Worm (Caenorhabditis elegans) whole organism, L1 larva: Measurements from ENCODE around the gene gtl-1.

ENCODE experiments used
- C04F5.9 ChIP-seq: sonication (generic microtip); optimal IDR thresholded peaks from 2 replicates; lab custom pipeline; 2016; ENCODE audit warnings: missing genetic modification characterization, missing compliant biosample characterization
- C16A3.4 ChIP-seq: fragments of 150-350 bp; optimal IDR thresholded peaks from 2 replicates; lab custom pipeline; 2014; ENCODE audit warnings: missing biosample characterization, missing genetic modification characterization
- C34B4.2 ChIP-seq: sonication (generic microtip); optimal IDR thresholded peaks from 2 replicates; lab custom pipeline; 2017; ENCODE audit warnings: mild to moderate bottlenecking, missing genetic modification characterization, missing compliant biosample characterization
- Y116A8C.19 ChIP-seq: sonication (generic microtip); optimal IDR thresholded peaks from 2 replicates; lab custom pipeline; 2016; ENCODE audit warnings: missing compliant biosample characterization, missing genetic modification characterization, borderline replicate concordance
- aly-2 ChIP-seq: fragments of 150-350 bp; optimal IDR thresholded peaks from 2 replicates; lab custom pipeline; 2014; ENCODE audit warnings: missing biosample characterization, missing genetic modification characterization
- ama-1 ChIP-seq: fragments of 150-350 bp; optimal IDR thresholded peaks from 2 replicates; lab custom pipeline; 2014
- ceh-82 ChIP-seq, 3 experiments: fragments of 150-350 bp in 1 of 3; sonication (generic microtip) in 2 of 3; optimal IDR thresholded peaks; 2 replicates each; lab custom pipeline; 2014 to 2017; ENCODE audit warnings: missing biosample characterization in 3 of 3, missing genetic modification characterization in 3 of 3
- ces-1 ChIP-seq: fragments of 150-350 bp; optimal IDR thresholded peaks from 2 replicates; lab custom pipeline; 2014; ENCODE audit warnings: missing biosample characterization, missing genetic modification reagents, missing genetic modification characterization
- efl-3 ChIP-seq: fragments of 200-800 bp; sonication (Bioruptor generic); optimal IDR thresholded peaks from 2 replicates; lab custom pipeline; 2018; ENCODE audit warnings: mild to moderate bottlenecking, missing genetic modification characterization, missing compliant biosample characterization
- egl-13 ChIP-seq: sonication (generic microtip); optimal IDR thresholded peaks from 2 replicates; lab custom pipeline; 2016; ENCODE audit warnings: missing genotype, missing genetic modification reagents, missing genetic modification characterization, missing compliant biosample characterization
- ets-5 ChIP-seq: fragments of 200-800 bp; sonication (Bioruptor generic); IDR thresholded peaks from 2 replicates; pipeline ENCODE4 v1.3.6; 2022; ENCODE audit warnings: missing genetic modification characterization, missing compliant biosample characterization
- fos-1 ChIP-seq: fragments of 150-350 bp; optimal IDR thresholded peaks from 2 replicates; lab custom pipeline; 2014; ENCODE audit warnings: missing biosample characterization, missing genetic modification characterization
- hlh-4 ChIP-seq: sonication (generic microtip); optimal IDR thresholded peaks from 2 replicates; lab custom pipeline; 2016; ENCODE audit warnings: mild to moderate bottlenecking, missing genetic modification characterization, missing compliant biosample characterization
- lin-14 ChIP-seq: fragments of 200-800 bp; sonication (Bioruptor generic); optimal IDR thresholded peaks from 2 replicates; lab custom pipeline; 2018; ENCODE audit warnings: mild to moderate bottlenecking, missing genetic modification characterization, moderate library complexity, missing compliant biosample characterization
- lin-15B ChIP-seq: fragments of 150-350 bp; sonication (generic microtip); optimal IDR thresholded peaks from 3 replicates; lab custom pipeline; 2014; ENCODE audit warnings: missing biosample characterization, missing genetic modification characterization
- lin-35 ChIP-seq, 2 experiments: fragments of 150-350 bp; optimal IDR thresholded peaks; 2 replicates each; lab custom pipeline; 2014; ENCODE audit warnings: missing biosample characterization in 2 of 2, missing genetic modification characterization in 2 of 2, missing genetic modification reagents in 2 of 2
- lin-39 ChIP-seq: fragments of 150-350 bp; optimal IDR thresholded peaks from 2 replicates; lab custom pipeline; 2014; ENCODE audit warnings: missing biosample characterization, missing genetic modification reagents, missing genetic modification characterization
- lir-3 ChIP-seq: sonication (generic microtip); optimal IDR thresholded peaks from 2 replicates; lab custom pipeline; 2016; ENCODE audit warnings: mild to moderate bottlenecking, missing genetic modification characterization, moderate library complexity, missing compliant biosample characterization; ENCODE audit not compliant: poor library complexity
- lsy-2 ChIP-seq, 2 experiments: fragments of 150-350 bp; optimal IDR thresholded peaks; 2 replicates each; lab custom pipeline; 2014; ENCODE audit warnings: missing biosample characterization in 2 of 2, missing genetic modification characterization in 2 of 2
- mab-9 ChIP-seq: fragments of 200-800 bp; sonication (Bioruptor generic); IDR thresholded peaks from 2 replicates; pipeline ENCODE4 v1.3.6; 2022; ENCODE audit warnings: missing genetic modification reagents, missing genetic modification characterization, missing compliant biosample characterization
- mep-1 ChIP-seq: fragments of 150-350 bp; optimal IDR thresholded peaks from 2 replicates; lab custom pipeline; 2014; ENCODE audit warnings: missing biosample characterization, missing genetic modification characterization
- nhr-11 ChIP-seq: fragments of 150-350 bp; optimal IDR thresholded peaks from 2 replicates; lab custom pipeline; 2014; ENCODE audit warnings: missing biosample characterization, missing genetic modification characterization
- nhr-19 ChIP-seq: fragments of 200-800 bp; sonication (Bioruptor generic); conservative IDR thresholded peaks from 2 replicates; pipeline ENCODE4 v1.3.6; 2022; ENCODE audit warnings: missing genetic modification characterization, missing compliant biosample characterization
- nhr-237 ChIP-seq: fragments of 150-350 bp; optimal IDR thresholded peaks from 2 replicates; lab custom pipeline; 2014; ENCODE audit warnings: missing biosample characterization, missing genetic modification characterization
- nhr-71 ChIP-seq: sonication (generic microtip); optimal IDR thresholded peaks from 2 replicates; lab custom pipeline; 2016; ENCODE audit warnings: mild to moderate bottlenecking, missing genetic modification characterization, moderate library complexity, missing compliant biosample characterization
- nhr-77 ChIP-seq: fragments of 150-350 bp; optimal IDR thresholded peaks from 2 replicates; lab custom pipeline; 2014; ENCODE audit warnings: missing biosample characterization, missing genetic modification characterization
- nhr-84 ChIP-seq: sonication (generic microtip); optimal IDR thresholded peaks from 2 replicates; lab custom pipeline; 2017; ENCODE audit warnings: missing biosample characterization, missing genetic modification characterization
- pag-3 ChIP-seq: sonication (generic microtip); optimal IDR thresholded peaks from 2 replicates; lab custom pipeline; 2017; ENCODE audit warnings: missing genetic modification characterization, mild to moderate bottlenecking, missing compliant biosample characterization, antibody characterized with exemption, borderline replicate concordance; ENCODE audit not compliant: insufficient read depth
- snu-23 ChIP-seq: sonication (generic microtip); optimal IDR thresholded peaks from 2 replicates; lab custom pipeline; 2016; ENCODE audit warnings: missing genetic modification characterization, missing compliant biosample characterization
- sox-4 ChIP-seq: sonication (generic microtip); optimal IDR thresholded peaks from 2 replicates; lab custom pipeline; 2016; ENCODE audit warnings: missing genetic modification characterization, missing compliant biosample characterization
- sup-37 ChIP-seq: fragments of 200-800 bp; sonication (Bioruptor generic); optimal IDR thresholded peaks from 2 replicates; lab custom pipeline; 2018; ENCODE audit warnings: mild to moderate bottlenecking, missing genetic modification characterization, missing compliant biosample characterization
- swsn-7 ChIP-seq: sonication (generic microtip); optimal IDR thresholded peaks from 2 replicates; lab custom pipeline; 2016; ENCODE audit warnings: missing genetic modification characterization, missing compliant biosample characterization
- tlp-1 ChIP-seq: fragments of 150-350 bp; optimal IDR thresholded peaks from 2 replicates; lab custom pipeline; 2014; ENCODE audit warnings: missing biosample characterization, missing genetic modification characterization
- unc-30 ChIP-seq: sonication (generic microtip); optimal IDR thresholded peaks from 2 replicates; lab custom pipeline; 2017; ENCODE audit warnings: missing biosample characterization, missing genetic modification characterization
- unc-62 ChIP-seq: fragments of 150-350 bp; optimal IDR thresholded peaks from 2 replicates; lab custom pipeline; 2014; ENCODE audit warnings: missing biosample characterization, missing genetic modification reagents, missing genetic modification characterization
- vab-15 ChIP-seq: sonication (generic microtip); optimal IDR thresholded peaks from 2 replicates; lab custom pipeline; 2017; ENCODE audit warnings: missing genotype, mild to moderate bottlenecking, missing genetic modification characterization, missing compliant biosample characterization
- ztf-11 ChIP-seq, 2 experiments: sonication (generic microtip); optimal IDR thresholded peaks; 2 replicates each; lab custom pipeline; 2016 to 2017; ENCODE audit warnings: missing genetic modification characterization in 2 of 2, missing biosample characterization in 1 of 2, missing compliant biosample characterization in 1 of 2
- ztf-4 ChIP-seq: fragments of 150-350 bp; optimal IDR thresholded peaks from 2 replicates; lab custom pipeline; 2014; ENCODE audit warnings: missing biosample characterization, missing genetic modification characterization

gtl-1 gene

ce11 chrIV:11298154-11299086, 39.1 kb upstream of the gtl-1 start, which contains the start of the genes B0035.15 and dnj-1 (continued):
- TF ChIP-seq snu-23 (GFP tag; lab: Kevin White, UChicago) (peak; percentile 30), egl-13 (no peak), C34B4.2 (tag; lab: Kevin White, UChicago) (no peak), ztf-4 (tag; lab: Kevin White, UChicago) (no peak), unc-30 (tag; lab: Kevin White, UChicago) (no peak), ztf-11 (tag; optimal IDR thresholded peaks at IDR 0.05; lab: Kevin White, UChicago) (no peak), ceh-82 (tag; optimal IDR thresholded peaks at IDR 0.05; lab: Kevin White, UChicago) (peak in 2 of 3 experiments; percentile 19 to 39), tlp-1 (no peak), lir-3 (no peak), nhr-237 (tag; lab: Kevin White, UChicago) (no peak), Y116A8C.19 (no peak), lin-39 (tag; lab: Kevin White, UChicago) (no peak), C04F5.9 (tag; lab: Kevin White, UChicago) (no peak), nhr-19 (GFP tag; lab: Robert Waterston, UW) (no peak), aly-2 (no peak), mab-9 (GFP tag; lab: Robert Waterston, UW) (no peak), ets-5 (GFP tag; lab: Robert Waterston, UW) (no peak), ces-1 (no peak), hlh-4 (tag; lab: Kevin White, UChicago) (no peak), fos-1 (no peak), unc-62 (GFP tag; lab: Kevin White, UChicago) (no peak), ama-1 (lab: Kevin White, UChicago) (no peak), vab-15 (no peak), nhr-71 (peak; percentile 50), lin-15B (tag; lab: Kevin White, UChicago) (peak; percentile 26), C16A3.4 (tag; lab: Kevin White, UChicago) (peak; percentile 30), nhr-11 (tag; lab: Kevin White, UChicago) (no peak), swsn-7 (no peak), lin-14 (GFP tag; lab: Kevin White, UChicago) (peak; percentile 78), sup-37 (GFP tag; lab: Kevin White, UChicago) (no peak), efl-3 (GFP tag; lab: Kevin White, UChicago) (no peak), lsy-2 (tag; optimal IDR thresholded peaks at IDR 0.05; lab: Kevin White, UChicago) (peak; percentile 43 to 57), sox-4 (tag; lab: Kevin White, UChicago) (no peak), nhr-84 (tag; lab: Kevin White, UChicago) (no peak)

ce11 chrIV:11296787-11297186, 37.5 kb upstream of the gtl-1 start, which contains the start of gene mttu-1:
Gene mttu-1, minus strand, starts transcription at chrIV:11296887.
- TF ChIP-seq pag-3 (tag; lab: Kevin White, UChicago), result no peak
- TF ChIP-seq lir-3, result no peak
- no peak for TF ChIP-seq nhr-71
- no peak for TF ChIP-seq nhr-237 (tag; lab: Kevin White, UChicago)
- no peak for TF ChIP-seq unc-30 (tag; lab: Kevin White, UChicago)
- TF ChIP-seq nhr-11 (tag; lab: Kevin White, UChicago), result no peak
- no peak for TF ChIP-seq lin-14 (GFP tag; lab: Kevin White, UChicago)
- no peak for TF ChIP-seq mep-1 (tag; lab: Kevin White, UChicago)
- TF ChIP-seq Y116A8C.19, result no peak
- no peak for TF ChIP-seq nhr-77 (tag; lab: Kevin White, UChicago)
- no peak for TF ChIP-seq lin-35 (GFP tag; optimal IDR thresholded peaks at IDR 0.05; lab: Kevin White, UChicago)
- no peak for TF ChIP-seq sox-4 (tag; lab: Kevin White, UChicago)
